Fruit fly (Drosophila melanogaster): Measurements from ENCODE around the gene CG15358.

CG15358 gene

dm6 chr2L:1886533-1887183, 3.6 kb upstream of the CG15358 start:
- no peak for TF ChIP-seq noc (tag; optimal IDR thresholded peaks at IDR 0.05)

dm6 chr2L:1885215-1885721, 2.3 kb upstream of the CG15358 start:
- no peak for TF ChIP-seq noc (tag; optimal IDR thresholded peaks at IDR 0.05)

dm6 chr2L:1884409-1885082, 1.5 kb upstream of the CG15358 start, which contains the start of gene Wdr62:
Gene Wdr62, plus strand, starts transcription at chr2L:1884622.
- TF ChIP-seq noc (tag; optimal IDR thresholded peaks at IDR 0.05), result peak; percentile 56

dm6 chr2L:1881380-1881779, 1.6 kb downstream of the CG15358 start, which contains the start of gene CG31663:
Gene CG31663, minus strand, starts transcription at chr2L:1881480.
- TF ChIP-seq noc (tag; optimal IDR thresholded peaks at IDR 0.05), result no peak

dm6 chr2L:1873609-1874096, 9.4 kb downstream of the CG15358 start:
- no peak for TF ChIP-seq noc (tag; optimal IDR thresholded peaks at IDR 0.05)

- TF ChIP-seq noc (tag; optimal IDR thresholded peaks at IDR 0.05), result no peak
Observed at dm6 chr2L:1869503-1869902, 13.5 kb downstream of the CG15358 start, which contains the start of gene CG7295. Gene CG7295, plus strand, starts transcription at chr2L:1869803.

dm6 chr2L:1861994-1862393, 21.0 kb downstream of the CG15358 start:
- TF ChIP-seq noc (tag; optimal IDR thresholded peaks at IDR 0.05), result no peak

dm6 chr2L:1839019-1839418, 44.0 kb downstream of the CG15358 start:
- no peak for TF ChIP-seq noc (tag; optimal IDR thresholded peaks at IDR 0.05)

- no peak for TF ChIP-seq noc (tag; optimal IDR thresholded peaks at IDR 0.05)
Observed at dm6 chr2L:1837717-1838368, 45.2 kb downstream of the CG15358 start.

- no peak for TF ChIP-seq noc (tag; optimal IDR thresholded peaks at IDR 0.05)
Observed at dm6 chr2L:1836238-1836637, 46.8 kb downstream of the CG15358 start, which contains the start of gene wry. Gene wry, plus strand, starts transcription at chr2L:1836538.

dm6 chr2L:1832465-1832864, 50.5 kb downstream of the CG15358 start, which contains the start of gene c-cup:
Gene c-cup, minus strand, starts transcription at chr2L:1832565.
- no peak for TF ChIP-seq noc (tag; optimal IDR thresholded peaks at IDR 0.05)
